Worm (Caenorhabditis elegans) whole organism, L4 larva: Measurements from ENCODE around the gene srx-3.

Experiments used
- lin-29 ChIP-seq: fragments of 200-800 bp; sonication (Bioruptor generic); IDR thresholded peaks from 2 replicates; pipeline ENCODE4 v1.3.6; 2022; ENCODE audit warnings: missing genetic modification reagents, missing genetic modification characterization, missing compliant biosample characterization
- nhr-41 ChIP-seq: fragments of 200-800 bp; sonication (Bioruptor generic); IDR thresholded peaks from 2 replicates; pipeline ENCODE4 v1.3.6; 2022; ENCODE audit warnings: missing genetic modification reagents, missing genetic modification characterization, missing compliant biosample characterization

- TF ChIP-seq nhr-41 (no peak), lin-29 (no peak)
Observed at ce11 chrV:9001175-9001574, 4.2 kb upstream of the srx-3 start, which contains the start of gene F59E11.2.
